Fruit fly (Drosophila melanogaster): ENCODE data around the gene CG34112.

Gene CG34112

dm6 chr3R:4353569-4353968 lies 40.5 kb downstream of the CG34112 start:
- TF ChIP-seq rgr (GFP tag; optimal IDR thresholded peaks at IDR 0.05) (no peak), Hnf4 (GFP tag; optimal IDR thresholded peaks at IDR 0.05) (no peak), CG32264 (GFP tag; optimal IDR thresholded peaks at IDR 0.05) (no peak), dmrt93B (GFP tag; optimal IDR thresholded peaks at IDR 0.05) (no peak), sv (GFP tag; optimal IDR thresholded peaks at IDR 0.05) (no peak), woc (GFP tag; optimal IDR thresholded peaks at IDR 0.05) (no peak), HLH106 (tag; optimal IDR thresholded peaks at IDR 0.05) (no peak), Mio (GFP tag; optimal IDR thresholded peaks at IDR 0.05) (no peak), usp (GFP tag; optimal IDR thresholded peaks at IDR 0.05) (no peak), Vsx2 (GFP tag; optimal IDR thresholded peaks at IDR 0.05; ENCODE audit: partially characterized antibody) (no peak), pan (optimal IDR thresholded peaks at IDR 0.05) (no peak), dl (GFP tag; optimal IDR thresholded peaks at IDR 0.05; ENCODE audit: insufficient read depth in 1 of 2, partially characterized antibody in 2 of 2) (no peak), fru (GFP tag; optimal IDR thresholded peaks at IDR 0.05) (no peak)

DNA sequence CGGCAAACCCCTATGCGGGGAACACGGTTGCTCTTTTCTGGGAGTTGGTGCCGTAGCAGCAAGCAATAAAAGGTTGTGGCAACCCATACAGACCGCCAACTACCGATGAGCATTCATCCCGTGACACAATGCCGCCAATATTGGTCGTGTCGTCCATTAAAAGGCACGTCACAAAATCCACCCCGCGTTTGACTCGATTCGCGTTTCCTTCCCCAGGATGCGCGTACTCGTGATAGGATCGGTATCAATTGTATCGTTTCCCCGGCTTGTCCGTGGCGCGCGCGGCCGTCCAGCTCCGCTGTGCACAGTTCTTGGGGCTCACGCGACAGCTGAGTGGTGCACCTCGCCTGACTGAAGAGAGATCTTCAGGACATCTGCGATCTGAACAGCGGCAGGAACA lies 43.9 kb downstream of the CG34112 start:
- TF ChIP-seq Abd-B (GFP tag; optimal IDR thresholded peaks at IDR 0.05), result no peak
- no peak for TF ChIP-seq woc (GFP tag; optimal IDR thresholded peaks at IDR 0.05)
- TF ChIP-seq dsf (GFP tag; optimal IDR thresholded peaks at IDR 0.05; ENCODE audit: borderline replicate concordance), result no peak
- no peak for TF ChIP-seq sage (GFP tag; optimal IDR thresholded peaks at IDR 0.05)
- TF ChIP-seq Sp1 (GFP tag; optimal IDR thresholded peaks at IDR 0.05), result no peak
- TF ChIP-seq GATAd (GFP tag; optimal IDR thresholded peaks at IDR 0.05), result no peak
- no peak for TF ChIP-seq Dfd (GFP tag; optimal IDR thresholded peaks at IDR 0.05)
- no peak for TF ChIP-seq h (GFP tag; optimal IDR thresholded peaks at IDR 0.05)
- TF ChIP-seq ey (GFP tag; optimal IDR thresholded peaks at IDR 0.05), result no peak
- TF ChIP-seq brk (GFP tag; optimal IDR thresholded peaks at IDR 0.05), result no peak
- no peak for TF ChIP-seq Hr78 (GFP tag; optimal IDR thresholded peaks at IDR 0.05)
- no peak for TF ChIP-seq HLH106 (tag; optimal IDR thresholded peaks at IDR 0.05)
- TF ChIP-seq Vsx2 (GFP tag; optimal IDR thresholded peaks at IDR 0.05; ENCODE audit: partially characterized antibody), result no peak
- TF ChIP-seq usp (GFP tag; optimal IDR thresholded peaks at IDR 0.05), result no peak
- no peak for TF ChIP-seq Hr83 (GFP tag; optimal IDR thresholded peaks at IDR 0.05; ENCODE audit: poor library complexity, severe bottlenecking)

- TF ChIP-seq brk (GFP tag; optimal IDR thresholded peaks at IDR 0.05), result no peak
Observed at dm6 chr3R:4348197-4348814, 45.8 kb downstream of the CG34112 start.

DNA sequence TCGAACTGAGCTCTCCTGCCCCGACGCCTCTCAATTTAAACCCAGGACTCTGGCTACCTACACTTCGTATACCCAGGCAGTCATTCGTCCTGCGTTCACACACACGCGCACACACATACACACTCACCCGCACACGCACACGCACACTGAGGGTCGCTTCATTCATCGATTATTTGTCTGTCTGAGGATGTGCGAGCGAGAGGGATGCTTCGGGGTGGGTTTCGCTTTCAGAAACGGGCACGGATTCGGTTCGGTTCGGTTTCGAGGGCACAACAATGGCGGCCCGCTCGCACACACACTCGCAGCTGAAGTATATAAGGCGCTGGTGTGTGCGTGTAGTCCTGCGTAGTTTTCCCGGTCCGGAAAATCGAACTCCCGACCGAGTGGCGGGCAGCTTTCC lies 47.4 kb downstream of the CG34112 start, which contains the start of gene hkb:
hkb (minus strand) TSS at position 11 of the 400 bp plus-strand sequence.
- TF ChIP-seq Dfd (GFP tag; optimal IDR thresholded peaks at IDR 0.05) (peak; percentile 2), dsf (GFP tag; optimal IDR thresholded peaks at IDR 0.05; ENCODE audit: borderline replicate concordance) (no peak)
